Worm (Caenorhabditis elegans) whole organism, L1 larva: ENCODE measurements around the gene bcl-7.

ENCODE experiments used
- C16A3.4 ChIP-seq: fragments of 150-350 bp; optimal IDR thresholded peaks from 2 replicates; lab custom pipeline; 2014; ENCODE audit warnings: missing biosample characterization, missing genetic modification characterization
- C34B4.2 ChIP-seq: sonication (generic microtip); optimal IDR thresholded peaks from 2 replicates; lab custom pipeline; 2017; ENCODE audit warnings: mild to moderate bottlenecking, missing genetic modification characterization, missing compliant biosample characterization
- Y116A8C.19 ChIP-seq: sonication (generic microtip); optimal IDR thresholded peaks from 2 replicates; lab custom pipeline; 2016; ENCODE audit warnings: missing compliant biosample characterization, missing genetic modification characterization, borderline replicate concordance
- aha-1 ChIP-seq: fragments of 150-350 bp; optimal IDR thresholded peaks from 2 replicates; lab custom pipeline; 2014; ENCODE audit warnings: missing biosample characterization, missing genetic modification characterization
- alr-1 ChIP-seq: fragments of 200-800 bp; sonication (Bioruptor generic); optimal IDR thresholded peaks from 2 replicates; lab custom pipeline; 2018; ENCODE audit warnings: borderline replicate concordance, mild to moderate bottlenecking, missing genetic modification characterization, missing compliant biosample characterization
- aly-2 ChIP-seq: fragments of 150-350 bp; optimal IDR thresholded peaks from 2 replicates; lab custom pipeline; 2014; ENCODE audit warnings: missing biosample characterization, missing genetic modification characterization
- ama-1 ChIP-seq: fragments of 150-350 bp; optimal IDR thresholded peaks from 2 replicates; lab custom pipeline; 2014
- blmp-1 ChIP-seq: fragments of 150-350 bp; optimal IDR thresholded peaks from 2 replicates; lab custom pipeline; 2014; ENCODE audit warnings: missing biosample characterization, missing genetic modification characterization
- ceh-8 ChIP-seq: fragments of 200-800 bp; sonication (Bioruptor generic); optimal IDR thresholded peaks from 2 replicates; lab custom pipeline; 2018; ENCODE audit warnings: mild to moderate bottlenecking, missing genetic modification characterization, moderate library complexity, missing compliant biosample characterization
- ceh-90 ChIP-seq: sonication (generic microtip); optimal IDR thresholded peaks from 2 replicates; lab custom pipeline; 2016; ENCODE audit warnings: missing genetic modification characterization, missing compliant biosample characterization
- ces-1 ChIP-seq: fragments of 150-350 bp; optimal IDR thresholded peaks from 2 replicates; lab custom pipeline; 2014; ENCODE audit warnings: missing biosample characterization, missing genetic modification reagents, missing genetic modification characterization
- dsc-1 ChIP-seq: sonication (generic microtip); optimal IDR thresholded peaks from 2 replicates; lab custom pipeline; 2016; ENCODE audit warnings: mild to moderate bottlenecking, missing genetic modification characterization, missing compliant biosample characterization
- efl-1 ChIP-seq, 4 experiments: fragments of 150-350 bp; optimal IDR thresholded peaks in 3 of 4; peaks in 1 of 4; 1 replicate in 1 of 4; 2 replicates in 3 of 4; lab custom pipeline; 2014; ENCODE audit warnings: missing biosample characterization in 2 of 4, missing genetic modification characterization in 2 of 4, missing genetic modification reagents in 2 of 4
- efl-3 ChIP-seq: fragments of 200-800 bp; sonication (Bioruptor generic); optimal IDR thresholded peaks from 2 replicates; lab custom pipeline; 2018; ENCODE audit warnings: mild to moderate bottlenecking, missing genetic modification characterization, missing compliant biosample characterization
- egl-13 ChIP-seq: sonication (generic microtip); optimal IDR thresholded peaks from 2 replicates; lab custom pipeline; 2016; ENCODE audit warnings: missing genotype, missing genetic modification reagents, missing genetic modification characterization, missing compliant biosample characterization
- egl-27 ChIP-seq, 2 experiments: fragments of 150-350 bp in 1 of 2; sonication (generic microtip); optimal IDR thresholded peaks; 3 replicates each; lab custom pipeline; 2017 to 2018; ENCODE audit warnings: missing biosample characterization in 2 of 2, missing genetic modification characterization in 2 of 2, missing genetic modification reagents in 2 of 2
- elt-3 ChIP-seq, 6 experiments: fragments of 150-350 bp in 1 of 6; sonication (generic microtip); optimal IDR thresholded peaks; 2 replicates each; lab custom pipeline; 2017 to 2018; ENCODE audit warnings: missing biosample characterization in 6 of 6, missing genetic modification characterization in 6 of 6, inconsistent platforms in 1 of 6
- fkh-10 ChIP-seq: sonication (generic microtip); optimal IDR thresholded peaks from 2 replicates; lab custom pipeline; 2017; ENCODE audit warnings: missing biosample characterization, missing genetic modification reagents, missing genetic modification characterization
- fkh-8 ChIP-seq: sonication (generic microtip); optimal IDR thresholded peaks from 2 replicates; lab custom pipeline; 2016; ENCODE audit warnings: mild to moderate bottlenecking, missing genetic modification characterization, missing compliant biosample characterization
- fos-1 ChIP-seq: fragments of 150-350 bp; optimal IDR thresholded peaks from 2 replicates; lab custom pipeline; 2014; ENCODE audit warnings: missing biosample characterization, missing genetic modification characterization
- hlh-17 ChIP-seq: fragments of 200-800 bp; sonication (Bioruptor generic); optimal IDR thresholded peaks from 2 replicates; lab custom pipeline; 2018; ENCODE audit warnings: missing genetic modification characterization, mild to moderate bottlenecking, missing compliant biosample characterization, moderate library complexity, borderline replicate concordance
- hlh-4 ChIP-seq: sonication (generic microtip); optimal IDR thresholded peaks from 2 replicates; lab custom pipeline; 2016; ENCODE audit warnings: mild to moderate bottlenecking, missing genetic modification characterization, missing compliant biosample characterization
- hpl-2 ChIP-seq: fragments of 150-350 bp; optimal IDR thresholded peaks from 2 replicates; lab custom pipeline; 2014; ENCODE audit warnings: missing biosample characterization, missing genetic modification reagents, missing genetic modification characterization
- irx-1 ChIP-seq: sonication (generic microtip); optimal IDR thresholded peaks from 2 replicates; lab custom pipeline; 2016; ENCODE audit warnings: missing genetic modification characterization, missing compliant biosample characterization
- lin-13 ChIP-seq: fragments of 150-350 bp; optimal IDR thresholded peaks from 2 replicates; lab custom pipeline; 2014; ENCODE audit warnings: missing biosample characterization, missing genetic modification reagents, missing genetic modification characterization
- lin-14 ChIP-seq: fragments of 200-800 bp; sonication (Bioruptor generic); optimal IDR thresholded peaks from 2 replicates; lab custom pipeline; 2018; ENCODE audit warnings: mild to moderate bottlenecking, missing genetic modification characterization, moderate library complexity, missing compliant biosample characterization
- lsy-2 ChIP-seq, 2 experiments: fragments of 150-350 bp; optimal IDR thresholded peaks; 2 replicates each; lab custom pipeline; 2014; ENCODE audit warnings: missing biosample characterization in 2 of 2, missing genetic modification characterization in 2 of 2
- mep-1 ChIP-seq: fragments of 150-350 bp; optimal IDR thresholded peaks from 2 replicates; lab custom pipeline; 2014; ENCODE audit warnings: missing biosample characterization, missing genetic modification characterization
- nhr-11 ChIP-seq: fragments of 150-350 bp; optimal IDR thresholded peaks from 2 replicates; lab custom pipeline; 2014; ENCODE audit warnings: missing biosample characterization, missing genetic modification characterization
- nhr-12 ChIP-seq: sonication (generic microtip); optimal IDR thresholded peaks from 2 replicates; lab custom pipeline; 2017; ENCODE audit warnings: missing biosample characterization, missing genetic modification characterization
- nhr-28 ChIP-seq: fragments of 150-350 bp; optimal IDR thresholded peaks from 2 replicates; lab custom pipeline; 2014; ENCODE audit warnings: missing biosample characterization, missing genetic modification characterization
- nhr-47 ChIP-seq: sonication (generic microtip); optimal IDR thresholded peaks from 2 replicates; lab custom pipeline; 2016; ENCODE audit warnings: mild to moderate bottlenecking, missing genetic modification characterization, moderate library complexity, missing compliant biosample characterization
- nhr-71 ChIP-seq: sonication (generic microtip); optimal IDR thresholded peaks from 2 replicates; lab custom pipeline; 2016; ENCODE audit warnings: mild to moderate bottlenecking, missing genetic modification characterization, moderate library complexity, missing compliant biosample characterization
- nhr-77 ChIP-seq: fragments of 150-350 bp; optimal IDR thresholded peaks from 2 replicates; lab custom pipeline; 2014; ENCODE audit warnings: missing biosample characterization, missing genetic modification characterization
- nhr-84 ChIP-seq: sonication (generic microtip); optimal IDR thresholded peaks from 2 replicates; lab custom pipeline; 2017; ENCODE audit warnings: missing biosample characterization, missing genetic modification characterization
- rnt-1 ChIP-seq: sonication (generic microtip); optimal IDR thresholded peaks from 2 replicates; lab custom pipeline; 2016; ENCODE audit warnings: mild to moderate bottlenecking, missing genetic modification characterization, moderate library complexity, missing compliant biosample characterization
- snpc-4 ChIP-seq: fragments of 150-350 bp; optimal IDR thresholded peaks from 2 replicates; lab custom pipeline; 2014; ENCODE audit warnings: missing biosample characterization, missing genetic modification characterization
- snu-23 ChIP-seq: sonication (generic microtip); optimal IDR thresholded peaks from 2 replicates; lab custom pipeline; 2016; ENCODE audit warnings: missing genetic modification characterization, missing compliant biosample characterization
- sox-4 ChIP-seq: sonication (generic microtip); optimal IDR thresholded peaks from 2 replicates; lab custom pipeline; 2016; ENCODE audit warnings: missing genetic modification characterization, missing compliant biosample characterization
- sptf-1 ChIP-seq: fragments of 150-350 bp; optimal IDR thresholded peaks from 2 replicates; lab custom pipeline; 2014; ENCODE audit warnings: missing biosample characterization, missing genetic modification characterization
- sup-37 ChIP-seq: fragments of 200-800 bp; sonication (Bioruptor generic); optimal IDR thresholded peaks from 2 replicates; lab custom pipeline; 2018; ENCODE audit warnings: mild to moderate bottlenecking, missing genetic modification characterization, missing compliant biosample characterization
- swsn-7 ChIP-seq: sonication (generic microtip); optimal IDR thresholded peaks from 2 replicates; lab custom pipeline; 2016; ENCODE audit warnings: missing genetic modification characterization, missing compliant biosample characterization
- unc-86 ChIP-seq: sonication (generic microtip); optimal IDR thresholded peaks from 2 replicates; lab custom pipeline; 2016; ENCODE audit warnings: missing genetic modification characterization, missing compliant biosample characterization
- unc-98 ChIP-seq: fragments of 200-800 bp; sonication (Bioruptor generic); IDR thresholded peaks from 2 replicates; pipeline ENCODE4 v1.3.6; 2022; ENCODE audit warnings: missing genetic modification characterization, missing compliant biosample characterization
- vab-15 ChIP-seq: sonication (generic microtip); optimal IDR thresholded peaks from 2 replicates; lab custom pipeline; 2017; ENCODE audit warnings: missing genotype, mild to moderate bottlenecking, missing genetic modification characterization, missing compliant biosample characterization
- xbp-1 ChIP-seq: sonication (generic microtip); optimal IDR thresholded peaks from 2 replicates; lab custom pipeline; 2016; ENCODE audit warnings: missing genetic modification characterization, missing compliant biosample characterization
- ztf-11 ChIP-seq, 2 experiments: sonication (generic microtip); optimal IDR thresholded peaks; 2 replicates each; lab custom pipeline; 2016 to 2017; ENCODE audit warnings: missing genetic modification characterization in 2 of 2, missing biosample characterization in 1 of 2, missing compliant biosample characterization in 1 of 2
- ztf-4 ChIP-seq: fragments of 150-350 bp; optimal IDR thresholded peaks from 2 replicates; lab custom pipeline; 2014; ENCODE audit warnings: missing biosample characterization, missing genetic modification characterization

bcl-7 gene

DNA sequence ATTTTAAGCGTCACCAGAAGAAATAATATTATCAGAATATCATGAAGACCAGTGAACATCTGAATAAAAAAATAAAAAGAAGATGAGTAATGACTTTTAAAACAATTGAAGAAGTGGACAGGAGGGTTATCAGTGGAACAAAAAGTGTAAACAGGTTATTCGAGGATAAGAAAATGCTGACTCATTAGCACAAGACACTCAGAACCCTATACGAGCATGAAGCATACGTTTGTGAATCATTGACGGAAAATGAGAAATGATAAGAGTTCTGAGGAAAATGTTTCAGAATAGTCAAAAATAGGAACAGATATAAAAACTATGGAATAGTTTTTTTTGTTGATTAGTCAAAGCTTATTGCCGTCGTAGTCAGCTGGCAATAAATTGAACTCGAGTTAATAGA is 7.0 kb downstream of the bcl-7 start, which contains the start of gene zmp-1:
zmp-1 (minus strand) TSS at position 101 of the 400 bp plus-strand sequence.
- TF ChIP-seq nhr-77 (tag; lab: Kevin White, UChicago) (no peak), aly-2 (tag; lab: Kevin White, UChicago) (no peak), Y116A8C.19 (tag; lab: Kevin White, UChicago) (no peak), efl-1 (optimal IDR thresholded peaks at IDR 0.05; lab: Kevin White, UChicago) (no peak), efl-1 (GFP tag; optimal IDR thresholded peaks at IDR 0.05 in 1 of 2; lab: Kevin White, UChicago) (no peak), egl-27 (tag; optimal IDR thresholded peaks at IDR 0.05; lab: Kevin White, UChicago) (no peak), ztf-11 (tag; optimal IDR thresholded peaks at IDR 0.05; lab: Kevin White, UChicago) (no peak), nhr-71 (tag; lab: Kevin White, UChicago) (no peak), dsc-1 (tag; lab: Kevin White, UChicago) (no peak)

DNA sequence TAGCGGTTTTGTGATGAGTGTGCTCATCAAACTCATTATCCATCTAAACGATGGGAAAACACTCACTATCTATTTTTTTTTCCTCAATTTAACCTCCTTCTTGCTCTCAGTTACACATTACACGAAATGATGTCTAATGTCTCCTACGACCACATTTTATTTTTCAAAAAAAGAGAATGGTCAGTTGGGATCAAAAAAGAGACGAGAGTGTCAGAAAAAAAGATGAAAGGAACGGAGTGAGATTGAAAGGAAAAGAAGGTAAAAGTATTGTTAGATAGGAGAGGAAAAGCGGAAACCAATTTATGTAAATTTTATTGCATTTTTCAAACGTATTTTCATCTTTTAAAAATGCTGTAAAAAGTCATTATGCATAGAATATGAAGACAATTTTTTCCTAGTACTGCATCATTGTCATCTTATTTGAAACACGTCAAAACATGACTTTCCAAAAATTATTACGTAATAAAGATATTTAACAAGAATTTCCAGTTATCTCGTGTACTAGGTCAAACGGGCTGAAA is 8.3 kb downstream of the bcl-7 start:
- peak; percentile 59 for TF ChIP-seq lin-14
- peak; percentile 84 for TF ChIP-seq blmp-1 (tag; lab: Kevin White, UChicago)
- TF ChIP-seq nhr-12: no peak
- peak; percentile 7 for TF ChIP-seq rnt-1
- no peak for TF ChIP-seq nhr-11
- no peak for TF ChIP-seq egl-13 (tag; lab: Kevin White, UChicago)

- TF ChIP-seq lin-13 (GFP tag; lab: Kevin White, UChicago) (no peak), fos-1 (tag; lab: Kevin White, UChicago) (no peak), unc-86 (tag; lab: Kevin White, UChicago) (no peak), nhr-84 (tag; lab: Kevin White, UChicago) (no peak), elt-3 (tag; optimal IDR thresholded peaks at IDR 0.05; lab: Kevin White, UChicago) (no peak), lsy-2 (tag; optimal IDR thresholded peaks at IDR 0.05; lab: Kevin White, UChicago) (no peak), hpl-2 (GFP tag; lab: Kevin White, UChicago) (no peak), mep-1 (no peak), ces-1 (no peak), sup-37 (GFP tag; lab: Kevin White, UChicago) (no peak), fkh-8 (peak; percentile 30), unc-98 (GFP tag; lab: Robert Waterston, UW) (no peak), ama-1 (lab: Kevin White, UChicago) (no peak), ztf-4 (no peak), snpc-4 (tag; lab: Kevin White, UChicago) (no peak), fkh-10 (GFP tag; lab: Kevin White, UChicago) (peak; percentile 53), efl-3 (GFP tag; lab: Kevin White, UChicago) (no peak), ceh-90 (tag; lab: Kevin White, UChicago) (no peak), C34B4.2 (tag; lab: Kevin White, UChicago) (no peak), lin-14 (peak; percentile 32), aha-1 (tag; lab: Kevin White, UChicago) (no peak), sox-4 (no peak), swsn-7 (tag; lab: Kevin White, UChicago) (no peak)
These were observed 11.1 kb downstream of the bcl-7 start, which contains the start of gene EGAP1.1 for ce11 chrIII:5936992-5937391. TSS of gene EGAP1.1 (minus strand) at chrIII:5937220.

- TF ChIP-seq elt-3 (tag; optimal IDR thresholded peaks at IDR 0.05; lab: Kevin White, UChicago): peak in 2 of 6 experiments; percentile 26 to 87
- TF ChIP-seq mep-1: peak; percentile 78
- peak; percentile 75 for TF ChIP-seq snu-23 (GFP tag; lab: Kevin White, UChicago)
- no peak for TF ChIP-seq hlh-4
- peak; percentile 47 for TF ChIP-seq xbp-1
- TF ChIP-seq blmp-1 (tag; lab: Kevin White, UChicago): peak; percentile 99
- peak; percentile 52 for TF ChIP-seq nhr-47
- TF ChIP-seq egl-13 (tag; lab: Kevin White, UChicago): no peak
- TF ChIP-seq alr-1 (tag; lab: Kevin White, UChicago): no peak
- TF ChIP-seq irx-1 (tag; lab: Kevin White, UChicago): peak; percentile 22
- no peak for TF ChIP-seq sptf-1 (tag; lab: Kevin White, UChicago)
- no peak for TF ChIP-seq nhr-28
- TF ChIP-seq hlh-17 (GFP tag; lab: Kevin White, UChicago): no peak
- TF ChIP-seq vab-15 (tag; lab: Kevin White, UChicago): peak; percentile 17
- no peak for TF ChIP-seq efl-3 (GFP tag; lab: Kevin White, UChicago)
- peak; percentile 3 for TF ChIP-seq fkh-8
- TF ChIP-seq ces-1: no peak
- no peak for TF ChIP-seq ceh-8 (GFP tag; lab: Kevin White, UChicago)
- peak; percentile 45 for TF ChIP-seq C16A3.4 (tag; lab: Kevin White, UChicago)
- TF ChIP-seq lsy-2 (tag; optimal IDR thresholded peaks at IDR 0.05; lab: Kevin White, UChicago): peak; percentile 28 to 63
These were observed 12.1 kb downstream of the bcl-7 start for ce11 chrIII:5938013-5938412.
